Fruit fly (Drosophila melanogaster) whole organism, embryonic: ENCODE measurements around the gene Cyp4d14.

ENCODE experiments used
- ATbp ChIP-seq: fragments of 200-800 bp; sonication (Bioruptor generic); optimal IDR thresholded peaks from 2 replicates; lab custom pipeline; 2017; ENCODE audit warnings: missing biosample characterization, mild to moderate bottlenecking, missing genetic modification characterization, missing genetic modification reagents
- Blimp-1 ChIP-seq: fragments of 200-800 bp; sonication (Bioruptor generic); optimal IDR thresholded peaks from 3 replicates; lab custom pipeline; 2018; ENCODE audit warnings: missing biosample characterization, missing genetic modification characterization, mild to moderate bottlenecking, moderate library complexity, missing genetic modification reagents
- CG10654 ChIP-seq: fragments of 200-800 bp; sonication (Bioruptor generic); optimal IDR thresholded peaks from 2 replicates; lab custom pipeline; 2016; ENCODE audit warnings: missing biosample characterization, missing genetic modification characterization
- CG10979 ChIP-seq: fragments of 200-800 bp; sonication (Bioruptor generic); optimal IDR thresholded peaks from 2 replicates; lab custom pipeline; 2018; ENCODE audit warnings: missing biosample characterization, mild to moderate bottlenecking, missing genetic modification characterization, moderate library complexity
- CG12155 ChIP-seq: fragments of 200-800 bp; sonication (Bioruptor generic); optimal IDR thresholded peaks from 3 replicates; lab custom pipeline; 2016; ENCODE audit warnings: missing biosample characterization, missing genetic modification characterization
- CG12391 ChIP-seq: fragments of 200-800 bp; sonication (Bioruptor generic); optimal IDR thresholded peaks from 3 replicates; lab custom pipeline; 2018; ENCODE audit warnings: missing biosample characterization, mild to moderate bottlenecking, missing genetic modification characterization, moderate library complexity
- CG12744 ChIP-seq: fragments of 200-800 bp; sonication (Bioruptor generic); optimal IDR thresholded peaks from 2 replicates; lab custom pipeline; 2016; ENCODE audit warnings: missing biosample characterization, missing genetic modification characterization
- CG13424 ChIP-seq: fragments of 200-800 bp; sonication (Bioruptor generic); optimal IDR thresholded peaks from 2 replicates; lab custom pipeline; 2019; ENCODE audit warnings: missing biosample characterization, mild to moderate bottlenecking, missing genetic modification characterization, moderate library complexity
- CG15601 ChIP-seq: fragments of 200-800 bp; sonication (Bioruptor generic); optimal IDR thresholded peaks from 3 replicates; lab custom pipeline; 2019; ENCODE audit warnings: missing biosample characterization, mild to moderate bottlenecking, missing genetic modification characterization, moderate library complexity
- CG15696 ChIP-seq: fragments of 200-800 bp; sonication (Bioruptor generic); optimal IDR thresholded peaks from 2 replicates; lab custom pipeline; 2019; ENCODE audit warnings: missing biosample characterization, mild to moderate bottlenecking, missing genetic modification characterization, moderate library complexity
- CG17186 ChIP-seq: fragments of 200-800 bp; sonication (Bioruptor generic); optimal IDR thresholded peaks from 3 replicates; lab custom pipeline; 2017; ENCODE audit warnings: missing biosample characterization, missing genetic modification reagents, missing genetic modification characterization
- CG17361 ChIP-seq: fragments of 200-800 bp; sonication (Bioruptor generic); IDR thresholded peaks from 3 replicates; pipeline ENCODE4 v1.3.6; 2022; ENCODE audit warnings: missing biosample characterization, missing genetic modification characterization
- CG2199 ChIP-seq: fragments of 200-800 bp; sonication (Bioruptor generic); IDR thresholded peaks from 3 replicates; pipeline ENCODE4 v1.3.6; 2022; ENCODE audit warnings: missing biosample characterization, missing genetic modification characterization
- CG2202 ChIP-seq: fragments of 200-800 bp; sonication (Bioruptor generic); optimal IDR thresholded peaks from 2 replicates; lab custom pipeline; 2018; ENCODE audit warnings: missing biosample characterization, mild to moderate bottlenecking, missing genetic modification characterization
- CG34376 ChIP-seq: fragments of 200-800 bp; sonication (Bioruptor generic); optimal IDR thresholded peaks from 2 replicates; lab custom pipeline; 2018; ENCODE audit warnings: missing biosample characterization, mild to moderate bottlenecking, missing genetic modification characterization
- CG3847 ChIP-seq: fragments of 200-800 bp; sonication (Bioruptor generic); IDR thresholded peaks from 2 replicates; pipeline ENCODE4 v1.3.6; 2022; ENCODE audit warnings: missing biosample characterization, missing genetic modification characterization
- CG3995 ChIP-seq: fragments of 200-800 bp; sonication (Bioruptor generic); optimal IDR thresholded peaks from 3 replicates; lab custom pipeline; 2016; ENCODE audit warnings: missing biosample characterization, missing genetic modification characterization
- CG6175 ChIP-seq: fragments of 200-800 bp; sonication (Bioruptor generic); IDR thresholded peaks from 3 replicates; pipeline ENCODE4 v1.3.6; 2022; ENCODE audit warnings: missing biosample characterization, missing genetic modification characterization
- CG6689 ChIP-seq: fragments of 200-800 bp; sonication (Bioruptor generic); IDR thresholded peaks from 2 replicates; pipeline ENCODE4 v1.3.6; 2022; ENCODE audit warnings: missing biosample characterization, missing genetic modification characterization
- CG6765 ChIP-seq: fragments of 200-800 bp; sonication (Bioruptor generic); optimal IDR thresholded peaks from 3 replicates; lab custom pipeline; 2017; ENCODE audit warnings: missing biosample characterization, mild to moderate bottlenecking, missing genetic modification characterization
- CG7372 ChIP-seq: fragments of 200-800 bp; sonication (Bioruptor generic); IDR thresholded peaks from 2 replicates; pipeline ENCODE4 v1.3.6; 2022; ENCODE audit warnings: missing biosample characterization, missing genetic modification characterization
- CG7928 ChIP-seq: fragments of 200-800 bp; sonication (Bioruptor generic); optimal IDR thresholded peaks from 2 replicates; lab custom pipeline; 2017; ENCODE audit warnings: missing biosample characterization, mild to moderate bottlenecking, missing genetic modification characterization
- CG8765 ChIP-seq: fragments of 200-800 bp; sonication (Bioruptor generic); IDR thresholded peaks from 2 replicates; pipeline ENCODE4 v1.3.6; 2022; ENCODE audit warnings: missing biosample characterization, missing genetic modification characterization
- CG8924 ChIP-seq: fragments of 200-800 bp; optimal IDR thresholded peaks from 3 replicates; lab custom pipeline; 2019; ENCODE audit warnings: missing biosample characterization, mild to moderate bottlenecking, missing genetic modification characterization, moderate library complexity
- CG9727 ChIP-seq: fragments of 200-800 bp; sonication (Bioruptor generic); optimal IDR thresholded peaks from 3 replicates; lab custom pipeline; 2017; ENCODE audit warnings: missing biosample characterization, mild to moderate bottlenecking, missing genetic modification characterization
- Deaf1 ChIP-seq: fragments of 200-800 bp; optimal IDR thresholded peaks from 3 replicates; lab custom pipeline; 2019; ENCODE audit warnings: missing biosample characterization, mild to moderate bottlenecking, missing genetic modification characterization, moderate library complexity
- HLH54F ChIP-seq: fragments of 200-800 bp; sonication (Bioruptor generic); optimal IDR thresholded peaks from 3 replicates; lab custom pipeline; 2016; ENCODE audit warnings: missing biosample characterization, missing genetic modification characterization
- Hr51 ChIP-seq, 2 experiments: fragments of 200-800 bp; sonication (Bioruptor generic); optimal IDR thresholded peaks; 2 replicates in 1 of 2; 3 replicates in 1 of 2; lab custom pipeline; 2016 to 2018; ENCODE audit warnings: missing biosample characterization in 2 of 2, missing genetic modification characterization in 2 of 2, mild to moderate bottlenecking in 1 of 2, moderate library complexity in 1 of 2
- TFAM ChIP-seq: fragments of 200-800 bp; sonication (Bioruptor generic); optimal IDR thresholded peaks from 2 replicates; lab custom pipeline; 2017; ENCODE audit warnings: missing biosample characterization, missing genetic modification characterization, inconsistent platforms
- Xbp1 ChIP-seq: fragments of 200-800 bp; sonication (Bioruptor generic); optimal IDR thresholded peaks from 3 replicates; lab custom pipeline; 2016; ENCODE audit warnings: missing biosample characterization, mild to moderate bottlenecking, missing genetic modification characterization
- amos ChIP-seq: fragments of 200-800 bp; sonication (Bioruptor generic); IDR thresholded peaks from 2 replicates; pipeline ENCODE4 v1.3.6; 2022; ENCODE audit warnings: missing biosample characterization, missing genetic modification characterization; ENCODE audit not compliant: partially characterized antibody
- az2 ChIP-seq: fragments of 200-800 bp; sonication (Bioruptor generic); optimal IDR thresholded peaks from 3 replicates; lab custom pipeline; 2016; ENCODE audit warnings: missing biosample characterization, missing genetic modification characterization
- ci ChIP-seq: fragments of 200-800 bp; sonication (Bioruptor generic); IDR thresholded peaks from 3 replicates; pipeline ENCODE4 v1.3.6; 2022; ENCODE audit warnings: missing biosample characterization, missing genetic modification characterization
- corto ChIP-seq: fragments of 200-800 bp; sonication (Bioruptor generic); optimal IDR thresholded peaks from 2 replicates; lab custom pipeline; 2016; ENCODE audit warnings: missing biosample characterization, mild to moderate bottlenecking, missing genetic modification characterization, moderate library complexity
- crp ChIP-seq, 2 experiments: fragments of 200-800 bp; sonication (Bioruptor generic); optimal IDR thresholded peaks; 2 replicates in 1 of 2; 3 replicates in 1 of 2; lab custom pipeline; 2017; ENCODE audit warnings: missing biosample characterization in 2 of 2, missing genetic modification characterization in 2 of 2, mild to moderate bottlenecking in 1 of 2, moderate library complexity in 1 of 2
- danr ChIP-seq: fragments of 200-800 bp; sonication (Bioruptor generic); IDR thresholded peaks from 2 replicates; pipeline ENCODE4 v1.3.6; 2022; ENCODE audit warnings: missing biosample characterization, missing genetic modification characterization
- eve ChIP-seq, 2 experiments: fragments of >200 bp; optimal IDR thresholded peaks; 2 replicates each; lab custom pipeline; 2017; ENCODE audit warnings: missing biosample characterization in 2 of 2, missing genetic modification characterization in 2 of 2
- ewg ChIP-seq: fragments of 200-800 bp; sonication (Bioruptor generic); optimal IDR thresholded peaks from 3 replicates; lab custom pipeline; 2017; ENCODE audit warnings: mild to moderate bottlenecking, missing biosample characterization, missing genetic modification reagents, missing genetic modification characterization
- fd64A ChIP-seq: fragments of 200-800 bp; sonication (Bioruptor generic); optimal IDR thresholded peaks from 3 replicates; lab custom pipeline; 2018; ENCODE audit warnings: missing biosample characterization, mild to moderate bottlenecking, missing genetic modification characterization
- fd96Cb ChIP-seq: fragments of 200-800 bp; sonication (Bioruptor generic); optimal IDR thresholded peaks from 2 replicates; lab custom pipeline; 2018; ENCODE audit warnings: missing biosample characterization, mild to moderate bottlenecking, missing genetic modification characterization, moderate library complexity
- gsb-n ChIP-seq: fragments of 200-800 bp; sonication (Bioruptor generic); optimal IDR thresholded peaks from 3 replicates; lab custom pipeline; 2018; ENCODE audit warnings: missing biosample characterization, mild to moderate bottlenecking, missing genetic modification characterization
- gt ChIP-seq: fragments of 200-800 bp; sonication (Bioruptor generic); IDR thresholded peaks from 2 replicates; pipeline ENCODE4 v1.3.6; 2022; ENCODE audit warnings: missing biosample characterization, missing genetic modification characterization
- lab ChIP-seq: fragments of 200-800 bp; sonication (Bioruptor generic); optimal IDR thresholded peaks from 3 replicates; lab custom pipeline; 2017; ENCODE audit warnings: missing biosample characterization, missing genetic modification characterization, mild to moderate bottlenecking, moderate library complexity, missing genetic modification reagents
- mld ChIP-seq: fragments of 200-800 bp; sonication (Bioruptor generic); IDR thresholded peaks from 3 replicates; pipeline ENCODE4 v1.3.6; 2022; ENCODE audit warnings: missing biosample characterization, missing genetic modification characterization; ENCODE audit not compliant: partially characterized antibody
- nau ChIP-seq: fragments of 200-800 bp; sonication (Bioruptor generic); optimal IDR thresholded peaks from 3 replicates; lab custom pipeline; 2017; ENCODE audit warnings: missing biosample characterization, mild to moderate bottlenecking, missing genetic modification characterization, missing genetic modification reagents
- pita ChIP-seq: fragments of 200-800 bp; sonication (Bioruptor generic); optimal IDR thresholded peaks from 2 replicates; lab custom pipeline; 2017; ENCODE audit warnings: missing biosample characterization, mild to moderate bottlenecking, missing genetic modification characterization
- pnt ChIP-seq: fragments of 200-800 bp; sonication (Bioruptor generic); optimal IDR thresholded peaks from 3 replicates; lab custom pipeline; 2016; ENCODE audit warnings: missing biosample characterization, missing genetic modification characterization
- psq ChIP-seq: fragments of 200-800 bp; sonication (Bioruptor generic); optimal IDR thresholded peaks from 2 replicates; lab custom pipeline; 2017; ENCODE audit warnings: missing biosample characterization, missing genetic modification characterization
- slou ChIP-seq: fragments of 200-800 bp; sonication (Bioruptor generic); optimal IDR thresholded peaks from 3 replicates; lab custom pipeline; 2016; ENCODE audit warnings: missing biosample characterization, missing genetic modification characterization
- usp ChIP-seq: fragments of >200 bp; optimal IDR thresholded peaks from 2 replicates; lab custom pipeline; 2017; ENCODE audit warnings: missing biosample characterization, missing genetic modification characterization
- zf30C ChIP-seq: fragments of 200-800 bp; sonication (Bioruptor generic); optimal IDR thresholded peaks from 3 replicates; lab custom pipeline; 2018; ENCODE audit warnings: missing biosample characterization, mild to moderate bottlenecking, missing genetic modification characterization

Gene Cyp4d14

dm6 chrX:2141854-2142216 is 33.3 kb downstream of the Cyp4d14 start (continued):
- TF ChIP-seq HLH54F (no peak), ci (GFP tag; lab: Robert Waterston, UW) (peak; percentile 80), CG3847 (no peak), CG8765 (GFP tag; lab: Robert Waterston, UW) (no peak), slou (GFP tag; lab: Kevin White, UChicago) (no peak), CG6689 (peak; percentile 43), CG12155 (GFP tag; lab: Kevin White, UChicago) (peak; percentile 25), CG7372 (GFP tag; lab: Robert Waterston, UW) (no peak), usp (GFP tag; lab: Kevin White, UChicago) (no peak), corto (GFP tag; lab: Kevin White, UChicago) (peak; percentile 51), danr (GFP tag; lab: Robert Waterston, UW) (no peak), CG15601 (peak; percentile 20), CG10979 (tag; lab: Kevin White, UChicago) (no peak), pita (GFP tag; lab: Kevin White, UChicago) (no peak), fd64A (GFP tag; lab: Kevin White, UChicago) (peak; percentile 71), crp (GFP tag; optimal IDR thresholded peaks at IDR 0.05; lab: Kevin White, UChicago) (no peak), CG8924 (tag; lab: Kevin White, UChicago) (peak; percentile 51), CG15696 (tag; lab: Kevin White, UChicago) (no peak), zf30C (GFP tag; lab: Kevin White, UChicago) (no peak), nau (peak; percentile 62), CG10654 (GFP tag; lab: Kevin White, UChicago) (peak; percentile 25), CG17186 (GFP tag; lab: Kevin White, UChicago) (no peak), Blimp-1 (GFP tag; lab: Kevin White, UChicago) (peak; percentile 36), amos (GFP tag; lab: Robert Waterston, UW) (no peak), CG6765 (GFP tag; lab: Kevin White, UChicago) (peak; percentile 30), fd96Cb (peak; percentile 30), CG2202 (tag; lab: Kevin White, UChicago) (peak; percentile 4), CG9727 (GFP tag; lab: Kevin White, UChicago) (no peak), gsb-n (no peak), Hr51 (GFP tag; optimal IDR thresholded peaks at IDR 0.05; lab: Kevin White, UChicago) (peak; percentile 46 to 57), CG17361 (GFP tag; lab: Robert Waterston, UW) (0 out of 3 replicates have a peak, but pooled peaks have one; percentile 49), Deaf1 (tag; lab: Kevin White, UChicago) (no peak), pnt (GFP tag; lab: Kevin White, UChicago) (no peak), mld (GFP tag; lab: Robert Waterston, UW) (no peak), CG7928 (peak; percentile 84), ATbp (peak; percentile 85), psq (GFP tag; lab: Kevin White, UChicago) (peak; percentile 26), CG12391 (tag; lab: Kevin White, UChicago) (peak; percentile 48), CG12744 (GFP tag; lab: Kevin White, UChicago) (no peak), CG34376 (GFP tag; lab: Kevin White, UChicago) (peak; percentile 55), az2 (GFP tag; lab: Kevin White, UChicago) (peak; percentile 13), Xbp1 (GFP tag; lab: Kevin White, UChicago) (peak; percentile 26), CG6175 (GFP tag; lab: Robert Waterston, UW) (no peak), ewg (GFP tag; lab: Kevin White, UChicago) (peak; percentile 23), gt (no peak), lab (peak; percentile 69), CG13424 (tag; lab: Kevin White, UChicago) (peak; percentile 52), eve (GFP tag; optimal IDR thresholded peaks at IDR 0.05; lab: Kevin White, UChicago) (no peak), CG3995 (peak; percentile 18), CG2199 (GFP tag; lab: Robert Waterston, UW) (no peak), TFAM (GFP tag; lab: Kevin White, UChicago) (no peak)
